Worm (Caenorhabditis elegans): ENCODE results near the gene atg-13.

atg-13 gene

ce11 chrIII:8125234-8125633, 32.8 kb downstream of the atg-13 start (continued):
- TF ChIP-seq vab-15 (tag; optimal IDR thresholded peaks at IDR 0.05), result no peak
- no peak for TF ChIP-seq nhr-84 (tag; optimal IDR thresholded peaks at IDR 0.05)

DNA sequence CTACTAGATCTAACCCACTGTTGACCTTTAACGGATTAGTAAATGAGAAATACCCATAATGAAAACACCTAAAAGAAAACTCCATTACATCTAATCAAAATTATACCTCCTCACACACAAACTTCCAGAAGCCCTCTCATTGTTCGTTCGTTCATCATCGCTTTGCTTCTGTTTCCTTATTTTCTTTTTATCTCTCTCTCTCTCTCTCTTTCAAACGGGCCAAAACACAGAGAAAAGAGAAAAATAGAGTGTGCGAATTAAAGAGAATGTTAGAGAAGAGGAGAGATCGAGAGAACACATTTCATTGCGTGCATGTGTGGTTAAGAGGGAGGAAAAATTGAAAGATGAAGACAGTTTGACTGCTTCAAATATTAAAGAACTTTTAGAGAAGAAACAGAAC, 33.7 kb downstream of the atg-13 start:
- TF ChIP-seq mab-9 (GFP tag; IDR thresholded peaks at IDR 0.05), result no peak
- peak in 1 of 2 experiments; percentile 34 for TF ChIP-seq mdl-1 (tag; optimal IDR thresholded peaks at IDR 0.05)
- TF ChIP-seq dsc-1 (tag; optimal IDR thresholded peaks at IDR 0.05), result peak; percentile 53
- no peak for TF ChIP-seq ztf-4 (tag; optimal IDR thresholded peaks at IDR 0.05)
- TF ChIP-seq zag-1 (tag; optimal IDR thresholded peaks at IDR 0.05), result no peak
- peak in 1 of 6 experiments; percentile 59 for TF ChIP-seq elt-3 (tag; optimal IDR thresholded peaks at IDR 0.05)
- no peak for TF ChIP-seq unc-130 (tag; optimal IDR thresholded peaks at IDR 0.05)
- TF ChIP-seq hpl-2 (GFP tag; optimal IDR thresholded peaks at IDR 0.05), result no peak
- TF ChIP-seq lir-3 (tag; optimal IDR thresholded peaks at IDR 0.05; ENCODE audit: poor library complexity), result no peak
- TF ChIP-seq xbp-1 (tag; optimal IDR thresholded peaks at IDR 0.05), result peak; percentile 37
- TF ChIP-seq C16A3.4 (tag; optimal IDR thresholded peaks at IDR 0.05), result no peak
- TF ChIP-seq sup-37 (GFP tag; optimal IDR thresholded peaks at IDR 0.05), result no peak
- no peak for TF ChIP-seq ceh-63 (GFP tag; optimal IDR thresholded peaks at IDR 0.05)
- TF ChIP-seq C34B4.2 (tag; optimal IDR thresholded peaks at IDR 0.05), result no peak
- no peak for TF ChIP-seq pag-3 (tag; optimal IDR thresholded peaks at IDR 0.05; ENCODE audit: borderline replicate concordance, insufficient read depth)
- TF ChIP-seq lin-14 (GFP tag; optimal IDR thresholded peaks at IDR 0.05), result peak; percentile 89
- TF ChIP-seq egl-27 (tag; optimal IDR thresholded peaks at IDR 0.05), result no peak
- no peak for TF ChIP-seq pax-3 (tag; optimal IDR thresholded peaks at IDR 0.05)
- TF ChIP-seq ztf-11 (tag; optimal IDR thresholded peaks at IDR 0.05), result no peak
- no peak for TF ChIP-seq pqm-1 (tag; optimal IDR thresholded peaks at IDR 0.05)
- peak; percentile 54 for TF ChIP-seq tbx-2 (tag; optimal IDR thresholded peaks at IDR 0.05)
- peak; percentile 86 for TF ChIP-seq mep-1 (tag; optimal IDR thresholded peaks at IDR 0.05)
- TF ChIP-seq unc-86 (tag; optimal IDR thresholded peaks at IDR 0.05), result peak; percentile 42
- TF ChIP-seq nhr-20 (tag; optimal IDR thresholded peaks at IDR 0.05), result peak; percentile 40
- TF ChIP-seq C04F5.9 (tag; optimal IDR thresholded peaks at IDR 0.05), result no peak
- peak; percentile 20 for TF ChIP-seq lin-13 (GFP tag; optimal IDR thresholded peaks at IDR 0.05)
- no peak for TF ChIP-seq vab-15 (tag; optimal IDR thresholded peaks at IDR 0.05)
- no peak for TF ChIP-seq alr-1 (tag; optimal IDR thresholded peaks at IDR 0.05; ENCODE audit: borderline replicate concordance)
- peak; percentile 77 for TF ChIP-seq nhr-85 (tag)
- TF ChIP-seq tlp-1 (tag; optimal IDR thresholded peaks at IDR 0.05), result no peak
- TF ChIP-seq sox-4 (tag; optimal IDR thresholded peaks at IDR 0.05), result no peak
- no peak for TF ChIP-seq ets-5 (GFP tag; IDR thresholded peaks at IDR 0.05)
- peak; percentile 76 for TF ChIP-seq fos-1 (tag; optimal IDR thresholded peaks at IDR 0.05)
- peak; percentile 82 for TF ChIP-seq nhr-71 (tag; optimal IDR thresholded peaks at IDR 0.05)
- TF ChIP-seq ceh-90 (tag; optimal IDR thresholded peaks at IDR 0.05), result no peak
- peak; percentile 70 for TF ChIP-seq snu-23 (GFP tag; optimal IDR thresholded peaks at IDR 0.05)
- no peak for TF ChIP-seq unc-30 (tag; optimal IDR thresholded peaks at IDR 0.05)
- no peak for TF ChIP-seq ces-1 (GFP tag; optimal IDR thresholded peaks at IDR 0.05)
- peak; percentile 77 to 90 for TF ChIP-seq lsy-2 (tag; optimal IDR thresholded peaks at IDR 0.05)
- TF ChIP-seq aha-1 (tag; optimal IDR thresholded peaks at IDR 0.05), result no peak
- peak; percentile 50 for TF ChIP-seq nhr-47 (tag; optimal IDR thresholded peaks at IDR 0.05)
- peak; percentile 40 to 52 for TF ChIP-seq lin-35 (GFP tag; optimal IDR thresholded peaks at IDR 0.05)
- TF ChIP-seq nhr-237 (tag; optimal IDR thresholded peaks at IDR 0.05), result no peak
- peak; percentile 57 for TF ChIP-seq swsn-7 (tag; optimal IDR thresholded peaks at IDR 0.05)
- TF ChIP-seq fkh-4 (tag; optimal IDR thresholded peaks at IDR 0.05; ENCODE audit: borderline replicate concordance), result no peak
- TF ChIP-seq nhr-28 (tag; optimal IDR thresholded peaks at IDR 0.05), result no peak
- TF ChIP-seq jun-1 (tag; optimal IDR thresholded peaks at IDR 0.05), result peak; percentile 16
- TF ChIP-seq skn-1 (tag; optimal IDR thresholded peaks at IDR 0.05), result peak; percentile 27
- TF ChIP-seq dpl-1 (GFP tag; optimal IDR thresholded peaks at IDR 0.05), result peak; percentile 13 to 27 (median 27)
- no peak for TF ChIP-seq nhr-12 (tag; optimal IDR thresholded peaks at IDR 0.05)
- TF ChIP-seq nhr-84 (tag; optimal IDR thresholded peaks at IDR 0.05), result no peak
